Worm (Caenorhabditis elegans): Measurements from ENCODE around the gene lgc-21.
A peak's percentile ranks its signal among the peaks of the same experiment; 100 is the strongest.

lgc-21 gene

ce11 chrX:14101986-14102385 is 34.2 kb upstream of the lgc-21 start, which contains the start of gene F16B12.6 (continued):
- no peak for TF ChIP-seq daf-16 (GFP tag; optimal IDR thresholded peaks at IDR 0.05)
- TF ChIP-seq daf-16 (tag; optimal IDR thresholded peaks at IDR 0.05), result peak; percentile 66

- TF ChIP-seq nhr-77 (tag; optimal IDR thresholded peaks at IDR 0.05), result no peak
- no peak for TF ChIP-seq lin-29 (GFP tag; IDR thresholded peaks at IDR 0.05)
- no peak for TF ChIP-seq dmd-9 (GFP tag; IDR thresholded peaks at IDR 0.05)
- peak; percentile 96 for TF ChIP-seq aha-1 (tag)
- no peak for TF ChIP-seq unc-130 (GFP tag; optimal IDR thresholded peaks at IDR 0.05)
- no peak for TF ChIP-seq ztf-7 (tag; optimal IDR thresholded peaks at IDR 0.05)
- TF ChIP-seq hmg-1.1 (GFP tag; IDR thresholded peaks at IDR 0.05), result peak; percentile 53
- no peak for TF ChIP-seq lir-3 (tag; optimal IDR thresholded peaks at IDR 0.05)
- TF ChIP-seq hlh-30 (tag; optimal IDR thresholded peaks at IDR 0.05; ENCODE audit: insufficient read depth), result peak; percentile 66
- TF ChIP-seq dmd-8 (GFP tag; IDR thresholded peaks at IDR 0.05), result peak; percentile 52; the same call in 1 of the 2 replicates
These were observed 30.9 kb upstream of the lgc-21 start, which contains the start of gene F16B12.4 for ce11 chrX:14098618-14099118. TSS of gene F16B12.4 (minus strand) at chrX:14098668.

- TF ChIP-seq Y105C5A.15 (GFP tag; IDR thresholded peaks at IDR 0.05) (no peak), unc-62 (GFP tag; optimal IDR thresholded peaks at IDR 0.05 in 1 of 2) (peak in 1 of 2 experiments; percentile 84), unc-62 (tag; optimal IDR thresholded peaks at IDR 0.05) (no peak)
These were observed 23.2 kb upstream of the lgc-21 start for ce11 chrX:14090990-14091389.

ce11 chrX:14090089-14090488 is 22.3 kb upstream of the lgc-21 start, which contains the start of gene dsl-4:
TSS of gene dsl-4 (plus strand) at chrX:14090389.
- TF ChIP-seq pqm-1 (tag; optimal IDR thresholded peaks at IDR 0.05) (no peak), fkh-10 (GFP tag; optimal IDR thresholded peaks at IDR 0.05) (no peak), nhr-237 (tag; optimal IDR thresholded peaks at IDR 0.05) (no peak), aha-1 (tag) (no peak), mxl-3 (GFP tag; optimal IDR thresholded peaks at IDR 0.05) (no peak), aly-2 (tag; optimal IDR thresholded peaks at IDR 0.05) (no peak), zip-2 (tag; optimal IDR thresholded peaks at IDR 0.05) (no peak), snpc-1.2 (GFP tag; IDR thresholded peaks at IDR 0.05) (no peak), ceh-44 (GFP tag; IDR thresholded peaks at IDR 0.05) (no peak), nhr-41 (GFP tag; IDR thresholded peaks at IDR 0.05) (no peak)

- TF ChIP-seq lin-1 (GFP tag; IDR thresholded peaks at IDR 0.05) (no peak), lim-7 (GFP tag; IDR thresholded peaks at IDR 0.05) (no peak), pha-4 (GFP tag; IDR thresholded peaks at IDR 0.05) (no peak), pha-4 (tag; optimal IDR thresholded peaks at IDR 0.05) (no peak), lin-13 (GFP tag; optimal IDR thresholded peaks at IDR 0.05) (no peak), lin-29 (GFP tag; IDR thresholded peaks at IDR 0.05) (no peak), ceh-44 (GFP tag; IDR thresholded peaks at IDR 0.05) (no peak), saeg-2 (GFP tag; IDR thresholded peaks at IDR 0.05) (no peak), php-3 (GFP tag; IDR thresholded peaks at IDR 0.05) (no peak), snpc-1.2 (GFP tag; IDR thresholded peaks at IDR 0.05) (no peak), pqm-1 (tag; optimal IDR thresholded peaks at IDR 0.05) (no peak), nhr-102 (tag; optimal IDR thresholded peaks at IDR 0.05) (no peak), nhr-48 (tag; optimal IDR thresholded peaks at IDR 0.05) (no peak), Y5F2A.4 (GFP tag; optimal IDR thresholded peaks at IDR 0.05) (no peak), F49E8.2 (tag; optimal IDR thresholded peaks at IDR 0.05; ENCODE audit: borderline replicate concordance) (no peak), nhr-25 (tag; optimal IDR thresholded peaks at IDR 0.05; ENCODE audit: borderline replicate concordance, insufficient read depth) (no peak), spr-1 (tag; optimal IDR thresholded peaks at IDR 0.05) (no peak), F44E2.7 (GFP tag; IDR thresholded peaks at IDR 0.05) (no peak)
These were observed 17.4 kb upstream of the lgc-21 start, which contains the start of gene F16B12.1 for ce11 chrX:14085208-14085607. TSS of gene F16B12.1 (plus strand) at chrX:14085508.
